Worm (Caenorhabditis elegans) whole organism, mixed stage, embryonic: ENCODE data around the gene B0034.2.

Experiments used
- M03D4.4 ChIP-seq: sonication (generic microtip); optimal IDR thresholded peaks from 2 replicates; lab custom pipeline; 2017; ENCODE audit warnings: mild to moderate bottlenecking, missing genetic modification characterization, missing compliant biosample characterization
- bed-3 ChIP-seq: fragments of 200-800 bp; sonication (Bioruptor generic); optimal IDR thresholded peaks from 3 replicates; lab custom pipeline; 2018; ENCODE audit warnings: mild to moderate bottlenecking, missing genetic modification characterization, moderate library complexity, missing compliant biosample characterization
- blmp-1 ChIP-seq: fragments of 150-350 bp; optimal IDR thresholded peaks from 2 replicates; lab custom pipeline; 2014; ENCODE audit warnings: missing biosample characterization, missing genetic modification characterization
- ceh-39 ChIP-seq: fragments of 150-350 bp; optimal IDR thresholded peaks from 2 replicates; lab custom pipeline; 2014; ENCODE audit warnings: missing biosample characterization, missing genetic modification characterization
- ces-1 ChIP-seq: fragments of 150-350 bp; optimal IDR thresholded peaks from 2 replicates; lab custom pipeline; 2014; ENCODE audit warnings: missing biosample characterization, missing genetic modification reagents, missing genetic modification characterization
- cnd-1 ChIP-seq: fragments of 200-800 bp; sonication (Bioruptor generic); optimal IDR thresholded peaks from 2 replicates; lab custom pipeline; 2018; ENCODE audit warnings: mild to moderate bottlenecking, missing genetic modification characterization, missing compliant biosample characterization
- drap-1 ChIP-seq: fragments of 200-800 bp; sonication (Bioruptor generic); optimal IDR thresholded peaks from 3 replicates; lab custom pipeline; 2018; ENCODE audit warnings: mild to moderate bottlenecking, missing genetic modification characterization, missing compliant biosample characterization
- elt-1 ChIP-seq: sonication (generic microtip); optimal IDR thresholded peaks from 2 replicates; lab custom pipeline; 2017; ENCODE audit warnings: missing genetic modification characterization, mild to moderate bottlenecking, missing compliant biosample characterization, antibody characterized with exemption, moderate library complexity, borderline replicate concordance; ENCODE audit not compliant: insufficient read depth
- elt-3 ChIP-seq: fragments of 150-350 bp; optimal IDR thresholded peaks from 2 replicates; lab custom pipeline; 2014; ENCODE audit warnings: missing biosample characterization, missing genetic modification characterization
- flh-1 ChIP-seq: fragments of 200-800 bp; sonication (Bioruptor generic); optimal IDR thresholded peaks from 2 replicates; lab custom pipeline; 2018; ENCODE audit warnings: mild to moderate bottlenecking, missing genetic modification characterization, moderate library complexity, missing compliant biosample characterization
- ham-2 ChIP-seq: fragments of 200-800 bp; sonication (Bioruptor generic); optimal IDR thresholded peaks from 2 replicates; lab custom pipeline; 2018; ENCODE audit warnings: mild to moderate bottlenecking, missing genetic modification characterization, missing compliant biosample characterization
- hlh-1 ChIP-seq: fragments of 150-350 bp; optimal IDR thresholded peaks from 2 replicates; lab custom pipeline; 2014; ENCODE audit warnings: missing biosample characterization, missing genetic modification reagents, missing genetic modification characterization
- lin-13 ChIP-seq: fragments of 150-350 bp; optimal IDR thresholded peaks from 2 replicates; lab custom pipeline; 2014; ENCODE audit warnings: missing biosample characterization, missing genetic modification characterization
- lin-32 ChIP-seq: fragments of 200-800 bp; sonication (Bioruptor generic); optimal IDR thresholded peaks from 2 replicates; lab custom pipeline; 2018; ENCODE audit warnings: mild to moderate bottlenecking, missing genetic modification characterization, missing compliant biosample characterization
- lsy-2 ChIP-seq: fragments of 150-350 bp; optimal IDR thresholded peaks from 2 replicates; lab custom pipeline; 2014; ENCODE audit warnings: missing biosample characterization, missing genetic modification characterization
- mab-5 ChIP-seq: fragments of 150-350 bp; optimal IDR thresholded peaks from 2 replicates; lab custom pipeline; 2014; ENCODE audit warnings: missing biosample characterization, missing genetic modification characterization
- mep-1 ChIP-seq: fragments of 150-350 bp; optimal IDR thresholded peaks from 2 replicates; lab custom pipeline; 2017; ENCODE audit warnings: missing biosample characterization, missing genetic modification reagents, missing genetic modification characterization, inconsistent platforms
- mls-2 ChIP-seq: sonication (generic microtip); optimal IDR thresholded peaks from 2 replicates; lab custom pipeline; 2016; ENCODE audit warnings: mild to moderate bottlenecking, missing genetic modification characterization, moderate library complexity, missing compliant biosample characterization
- nhr-12 ChIP-seq: fragments of 150-350 bp; optimal IDR thresholded peaks from 2 replicates; lab custom pipeline; 2014; ENCODE audit warnings: missing biosample characterization, missing genetic modification characterization
- nhr-2 ChIP-seq: fragments of 150-350 bp; optimal IDR thresholded peaks from 2 replicates; lab custom pipeline; 2014; ENCODE audit warnings: missing biosample characterization, missing genetic modification characterization
- nhr-237 ChIP-seq: fragments of 150-350 bp; optimal IDR thresholded peaks from 2 replicates; lab custom pipeline; 2014; ENCODE audit warnings: missing biosample characterization, missing genetic modification characterization
- nhr-28 ChIP-seq: fragments of 150-350 bp; optimal IDR thresholded peaks from 2 replicates; lab custom pipeline; 2014; ENCODE audit warnings: missing biosample characterization, missing genetic modification characterization
- nhr-76 ChIP-seq: sonication (generic microtip); optimal IDR thresholded peaks from 2 replicates; lab custom pipeline; 2017; ENCODE audit warnings: missing biosample characterization, missing genetic modification characterization
- pha-4 ChIP-seq: fragments of 150-350 bp; optimal IDR thresholded peaks from 2 replicates; lab custom pipeline; 2018; ENCODE audit warnings: missing biosample characterization, missing genetic modification reagents, missing genetic modification characterization
- sem-2 ChIP-seq: fragments of 200-800 bp; sonication (Bioruptor generic); optimal IDR thresholded peaks from 2 replicates; lab custom pipeline; 2018; ENCODE audit warnings: mild to moderate bottlenecking, missing genetic modification characterization, missing compliant biosample characterization
- snpc-4 ChIP-seq: fragments of 150-350 bp; optimal IDR thresholded peaks from 2 replicates; lab custom pipeline; 2014; ENCODE audit warnings: missing biosample characterization, missing genetic modification characterization
- sptf-1 ChIP-seq: sonication (generic microtip); optimal IDR thresholded peaks from 2 replicates; lab custom pipeline; 2017; ENCODE audit warnings: mild to moderate bottlenecking, missing genetic modification characterization, moderate library complexity, missing compliant biosample characterization
- tbx-8 ChIP-seq: fragments of 200-800 bp; sonication (Bioruptor generic); optimal IDR thresholded peaks from 2 replicates; lab custom pipeline; 2018; ENCODE audit warnings: mild to moderate bottlenecking, missing genetic modification characterization, moderate library complexity, missing compliant biosample characterization
- unc-120 ChIP-seq: sonication (generic microtip); optimal IDR thresholded peaks from 2 replicates; lab custom pipeline; 2017; ENCODE audit warnings: missing genetic modification characterization, missing compliant biosample characterization; ENCODE audit not compliant: poor library complexity, severe bottlenecking
- unc-39 ChIP-seq: fragments of 150-350 bp; optimal IDR thresholded peaks from 2 replicates; lab custom pipeline; 2014; ENCODE audit warnings: missing biosample characterization, missing genetic modification characterization
- unc-62 ChIP-seq: fragments of 150-350 bp; optimal IDR thresholded peaks from 2 replicates; lab custom pipeline; 2014; ENCODE audit warnings: missing biosample characterization, missing genetic modification reagents, missing genetic modification characterization
- zip-8 ChIP-seq: fragments of 150-350 bp; optimal IDR thresholded peaks from 2 replicates; lab custom pipeline; 2014; ENCODE audit warnings: missing biosample characterization, missing genetic modification characterization

The B0034.2 gene

ce11 chrII:5940815-5941214, 3.4 kb downstream of the B0034.2 start, which contains the start of gene F28B12.6:
Gene F28B12.6 (plus strand): TSS chrII:5940863.
- no peak for TF ChIP-seq lsy-2 (tag; lab: Kevin White, UChicago)
- no peak for TF ChIP-seq nhr-2
- TF ChIP-seq mep-1 (tag; lab: Kevin White, UChicago), result no peak
- no peak for TF ChIP-seq elt-1
- TF ChIP-seq sem-2, result no peak
- TF ChIP-seq pha-4 (tag; lab: Kevin White, UChicago), result no peak
- no peak for TF ChIP-seq M03D4.4 (tag; lab: Kevin White, UChicago)
- TF ChIP-seq blmp-1 (tag; lab: Kevin White, UChicago), result no peak
- TF ChIP-seq nhr-28, result no peak
- TF ChIP-seq bed-3 (GFP tag; lab: Kevin White, UChicago), result no peak

ce11 chrII:5936009-5936408, 8.2 kb downstream of the B0034.2 start:
- TF ChIP-seq drap-1 (GFP tag; lab: Kevin White, UChicago) (no peak), cnd-1 (tag; lab: Kevin White, UChicago) (no peak), ceh-39 (no peak), nhr-28 (no peak), ces-1 (GFP tag; lab: Kevin White, UChicago) (no peak), mab-5 (no peak), lin-32 (GFP tag; lab: Kevin White, UChicago) (no peak), nhr-12 (tag; lab: Kevin White, UChicago) (no peak), unc-120 (tag; lab: Kevin White, UChicago) (no peak), elt-1 (no peak), lin-13 (tag; lab: Kevin White, UChicago) (no peak), ham-2 (no peak), snpc-4 (tag; lab: Kevin White, UChicago) (no peak), sptf-1 (tag; lab: Kevin White, UChicago) (no peak), elt-3 (tag; lab: Kevin White, UChicago) (no peak), nhr-237 (tag; lab: Kevin White, UChicago) (no peak), bed-3 (GFP tag; lab: Kevin White, UChicago) (no peak), mls-2 (tag; lab: Kevin White, UChicago) (no peak), M03D4.4 (tag; lab: Kevin White, UChicago) (no peak)

ce11 chrII:5933962-5934422, 10.2 kb downstream of the B0034.2 start:
- TF ChIP-seq nhr-76 (tag; lab: Kevin White, UChicago) (no peak), mep-1 (tag; lab: Kevin White, UChicago) (no peak), nhr-2 (no peak), ceh-39 (no peak), flh-1 (GFP tag; lab: Kevin White, UChicago) (no peak), lsy-2 (tag; lab: Kevin White, UChicago) (no peak), pha-4 (tag; lab: Kevin White, UChicago) (no peak), nhr-12 (tag; lab: Kevin White, UChicago) (no peak), ham-2 (no peak), unc-62 (GFP tag; lab: Kevin White, UChicago) (peak; percentile 70), unc-39 (tag; lab: Kevin White, UChicago) (no peak), blmp-1 (tag; lab: Kevin White, UChicago) (no peak), hlh-1 (tag; lab: Kevin White, UChicago) (peak; percentile 63), tbx-8 (GFP tag; lab: Kevin White, UChicago) (no peak), mls-2 (tag; lab: Kevin White, UChicago) (no peak), zip-8 (tag; lab: Kevin White, UChicago) (no peak), elt-1 (no peak)

ce11 chrII:5933133-5933532, 11.0 kb downstream of the B0034.2 start:
- TF ChIP-seq cnd-1 (tag; lab: Kevin White, UChicago), result peak; percentile 72
- TF ChIP-seq lin-32 (GFP tag; lab: Kevin White, UChicago), result peak; percentile 63
- TF ChIP-seq sptf-1 (tag; lab: Kevin White, UChicago), result peak; percentile 24
- TF ChIP-seq nhr-2, result peak; percentile 94
- TF ChIP-seq hlh-1 (tag; lab: Kevin White, UChicago), result no peak
- TF ChIP-seq sem-2, result no peak
- peak; percentile 27 for TF ChIP-seq mls-2 (tag; lab: Kevin White, UChicago)
